Fruit fly (Drosophila melanogaster): ENCODE results near the gene Atac1.

DNA sequence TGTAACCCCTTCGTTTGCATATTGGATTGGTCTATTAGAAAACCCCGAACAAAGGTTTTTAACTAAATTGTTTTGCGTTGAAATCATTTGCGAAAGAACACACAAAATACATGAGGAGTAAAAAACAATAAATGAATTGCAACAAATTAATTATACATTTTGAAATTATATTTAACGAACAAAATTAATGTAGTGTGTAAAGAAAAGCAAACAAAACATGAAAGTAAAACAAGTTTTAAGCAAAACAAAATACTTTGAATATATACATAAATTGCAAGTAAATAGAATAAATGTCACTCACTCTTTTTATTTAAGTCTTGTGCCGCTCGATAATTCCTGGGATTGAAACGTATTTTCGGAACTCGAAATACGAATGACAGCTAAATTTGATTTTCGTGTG is 28.3 kb downstream of the Atac1 start, which contains the start of gene CG43232:
- TF ChIP-seq Clk (GFP tag; optimal IDR thresholded peaks at IDR 0.05) = no peak
- TF ChIP-seq pad (GFP tag; optimal IDR thresholded peaks at IDR 0.05) = no peak
- no peak for TF ChIP-seq Crg-1 (GFP tag; optimal IDR thresholded peaks at IDR 0.05)
- TF ChIP-seq CG5204 (GFP tag; optimal IDR thresholded peaks at IDR 0.05) = no peak
- peak; percentile 78 for TF ChIP-seq kay (GFP tag; ENCODE audit: borderline replicate concordance)
- no peak for TF ChIP-seq cnc (optimal IDR thresholded peaks at IDR 0.05)
- no peak for TF ChIP-seq CG14711 (tag; optimal IDR thresholded peaks at IDR 0.05)
- no peak for TF ChIP-seq CG7045 (GFP tag; optimal IDR thresholded peaks at IDR 0.05)
- TF ChIP-seq tj (GFP tag; optimal IDR thresholded peaks at IDR 0.05) = no peak
- no peak for TF ChIP-seq ovo (GFP tag; optimal IDR thresholded peaks at IDR 0.05)
- TF ChIP-seq CG7101 (tag; optimal IDR thresholded peaks at IDR 0.05) = no peak
- TF ChIP-seq toe (GFP tag; optimal IDR thresholded peaks at IDR 0.05) = no peak

All from whole organism, adult.